Worm (Caenorhabditis elegans) whole organism, midembryonic: Measurements from ENCODE around the gene ZC455.1.

Source experiments
- flt-1 ChIP-seq: fragments of 200-800 bp; sonication (Bioruptor generic); IDR thresholded peaks from 2 replicates; pipeline ENCODE4 v1.3.6; 2022; ENCODE audit warnings: missing genetic modification characterization, missing compliant biosample characterization
- ztf-23 ChIP-seq: fragments of 200-800 bp; sonication (Bioruptor generic); IDR thresholded peaks from 2 replicates; pipeline ENCODE4 v1.3.6; 2022; ENCODE audit warnings: missing genetic modification reagents, missing genetic modification characterization, missing compliant biosample characterization
- ztf-29 ChIP-seq: fragments of 200-800 bp; sonication (Bioruptor generic); IDR thresholded peaks from 2 replicates; pipeline ENCODE4 v1.3.6; 2022; ENCODE audit warnings: missing genetic modification reagents, missing genetic modification characterization, missing compliant biosample characterization

- TF ChIP-seq ztf-29 (GFP tag; lab: Robert Waterston, UW), result no peak
- TF ChIP-seq ztf-23 (GFP tag; lab: Robert Waterston, UW), result no peak
- TF ChIP-seq flt-1 (GFP tag; lab: Robert Waterston, UW), result no peak
Observed at ce11 chrV:12763291-12763995, 9.9 kb upstream of the ZC455.1 start, which contains the start of the genes abcf-1 and scc-3.
